Fruit fly (Drosophila melanogaster) ovary, adult (tissue): Measurements from ENCODE around the gene DnaJ-1.

Experiments used
- CG17801 ChIP-seq: fragments of 200-800 bp; optimal IDR thresholded peaks from 2 replicates; lab custom pipeline; 2019; ENCODE audit warnings: missing biosample characterization, mild to moderate bottlenecking, missing genetic modification characterization, moderate library complexity; ENCODE audit not compliant: partially characterized antibody

Gene DnaJ-1

dm6 chr3L:5751740-5752579 is at the start of gene DnaJ-1:
DnaJ-1 (minus strand) TSS chr3L:5752189.
- peak; percentile 77 for TF ChIP-seq CG17801 (GFP tag; lab: Kevin White, UChicago)

dm6 chr3L:5797274-5797673 is 45.3 kb upstream of the DnaJ-1 start:
- no peak for TF ChIP-seq CG17801 (GFP tag; lab: Kevin White, UChicago)

dm6 chr3L:5796493-5796998 is 44.6 kb upstream of the DnaJ-1 start, which contains the start of gene Tektin-C:
Tektin-C (minus strand) TSS chr3L:5796543.
- no peak for TF ChIP-seq CG17801 (GFP tag; lab: Kevin White, UChicago)

- no peak for TF ChIP-seq CG17801 (GFP tag; lab: Kevin White, UChicago)
Measured at dm6 chr3L:5793967-5794366, 42.0 kb upstream of the DnaJ-1 start, which contains the start of gene Bre1. Bre1 (minus strand) TSS chr3L:5794192.

dm6 chr3L:5789663-5790062 is 37.7 kb upstream of the DnaJ-1 start:
- TF ChIP-seq CG17801 (GFP tag; lab: Kevin White, UChicago): peak; percentile 32

- TF ChIP-seq CG17801 (GFP tag; lab: Kevin White, UChicago): no peak
Measured at dm6 chr3L:5788823-5789222, 36.8 kb upstream of the DnaJ-1 start.

- TF ChIP-seq CG17801 (GFP tag; lab: Kevin White, UChicago): no peak
Measured at dm6 chr3L:5787476-5787875, 35.5 kb upstream of the DnaJ-1 start.

dm6 chr3L:5786604-5787003 is 34.6 kb upstream of the DnaJ-1 start, which contains the start of gene Cralbp:
Cralbp (minus strand) TSS chr3L:5786718.
- no peak for TF ChIP-seq CG17801 (GFP tag; lab: Kevin White, UChicago)

dm6 chr3L:5785237-5786062 is 33.5 kb upstream of the DnaJ-1 start:
- TF ChIP-seq CG17801 (GFP tag; lab: Kevin White, UChicago): no peak

- no peak for TF ChIP-seq CG17801 (GFP tag; lab: Kevin White, UChicago)
Measured at dm6 chr3L:5779476-5780401, 27.8 kb upstream of the DnaJ-1 start, which contains the start of the genes Myt1, PGRP-LD and Pmi. Myt1 (minus strand) TSS chr3L:5779591. PGRP-LD (plus strand) TSS chr3L:5780051. Pmi (plus strand) TSS chr3L:5780051.

- no peak for TF ChIP-seq CG17801 (GFP tag; lab: Kevin White, UChicago)
Measured at dm6 chr3L:5777114-5777513, 25.1 kb upstream of the DnaJ-1 start, which contains the start of gene vito. vito (minus strand) TSS chr3L:5777333.

dm6 chr3L:5774782-5775181 is 22.8 kb upstream of the DnaJ-1 start:
- TF ChIP-seq CG17801 (GFP tag; lab: Kevin White, UChicago): no peak

- TF ChIP-seq CG17801 (GFP tag; lab: Kevin White, UChicago): peak; percentile 90
Measured at dm6 chr3L:5770817-5771425, 18.9 kb upstream of the DnaJ-1 start.
